Worm (Caenorhabditis elegans) whole organism, late embryonic: ENCODE data around the gene elo-1.

ENCODE experiments used
- C38D4.7 ChIP-seq: fragments of 200-800 bp; sonication (Bioruptor generic); optimal IDR thresholded peaks from 2 replicates; lab custom pipeline; 2018; ENCODE audit warnings: mild to moderate bottlenecking, missing genetic modification characterization, moderate library complexity, missing compliant biosample characterization
- F13H6.1 ChIP-seq: sonication (generic microtip); optimal IDR thresholded peaks from 2 replicates; lab custom pipeline; 2016; ENCODE audit warnings: missing genetic modification characterization, missing compliant biosample characterization
- K02D7.2 ChIP-seq: sonication (generic microtip); optimal IDR thresholded peaks from 2 replicates; lab custom pipeline; 2017; ENCODE audit warnings: mild to moderate bottlenecking, missing genetic modification characterization, missing compliant biosample characterization
- K09A11.1 ChIP-seq: sonication (generic microtip); optimal IDR thresholded peaks from 2 replicates; lab custom pipeline; 2017; ENCODE audit warnings: antibody characterized with exemption, mild to moderate bottlenecking, missing genetic modification characterization, missing compliant biosample characterization; ENCODE audit not compliant: insufficient read depth
- T23F11.4 ChIP-seq: fragments of 200-800 bp; sonication (Bioruptor generic); optimal IDR thresholded peaks from 2 replicates; lab custom pipeline; 2018; ENCODE audit warnings: mild to moderate bottlenecking, missing genetic modification characterization, missing compliant biosample characterization
- Y22D7AL.16 ChIP-seq: sonication (generic microtip); optimal IDR thresholded peaks from 2 replicates; lab custom pipeline; 2016; ENCODE audit warnings: missing genetic modification characterization, missing compliant biosample characterization
- ama-1 ChIP-seq: fragments of 150-350 bp; optimal IDR thresholded peaks from 2 replicates; lab custom pipeline; 2014
- ceh-14 ChIP-seq: sonication (generic microtip); optimal IDR thresholded peaks from 2 replicates; lab custom pipeline; 2016; ENCODE audit warnings: missing genotype, missing genetic modification characterization, missing compliant biosample characterization
- ceh-2 ChIP-seq: sonication (generic microtip); optimal IDR thresholded peaks from 2 replicates; lab custom pipeline; 2016; ENCODE audit warnings: missing genotype, missing genetic modification characterization, missing compliant biosample characterization
- ceh-22 ChIP-seq: sonication (generic microtip); optimal IDR thresholded peaks from 2 replicates; lab custom pipeline; 2017; ENCODE audit warnings: missing biosample characterization, missing genetic modification characterization
- ceh-24 ChIP-seq: sonication (generic microtip); optimal IDR thresholded peaks from 2 replicates; lab custom pipeline; 2016; ENCODE audit warnings: mild to moderate bottlenecking, missing genetic modification characterization, missing compliant biosample characterization
- ceh-45 ChIP-seq: fragments of 200-800 bp; sonication (Bioruptor generic); IDR thresholded peaks from 2 replicates; pipeline ENCODE4 v1.3.6; 2022; ENCODE audit warnings: missing genetic modification reagents, missing genetic modification characterization, missing compliant biosample characterization
- ceh-6 ChIP-seq: fragments of 200-800 bp; sonication (Bioruptor generic); optimal IDR thresholded peaks from 2 replicates; lab custom pipeline; 2018; ENCODE audit warnings: mild to moderate bottlenecking, missing genetic modification characterization, missing compliant biosample characterization
- ceh-9 ChIP-seq: sonication (generic microtip); optimal IDR thresholded peaks from 2 replicates; lab custom pipeline; 2016; ENCODE audit warnings: mild to moderate bottlenecking, missing genetic modification characterization, inconsistent platforms, missing compliant biosample characterization
- che-1 ChIP-seq: sonication (generic microtip); optimal IDR thresholded peaks from 2 replicates; lab custom pipeline; 2016; ENCODE audit warnings: mild to moderate bottlenecking, missing genetic modification characterization, missing compliant biosample characterization
- dve-1 ChIP-seq: sonication (generic microtip); optimal IDR thresholded peaks from 2 replicates; lab custom pipeline; 2017; ENCODE audit warnings: antibody characterized with exemption, mild to moderate bottlenecking, missing genetic modification characterization, missing compliant biosample characterization
- elt-4 ChIP-seq: sonication (generic microtip); optimal IDR thresholded peaks from 2 replicates; lab custom pipeline; 2016; ENCODE audit warnings: missing genetic modification characterization, missing compliant biosample characterization
- ets-4 ChIP-seq: sonication (generic microtip); optimal IDR thresholded peaks from 2 replicates; lab custom pipeline; 2016; ENCODE audit warnings: missing genetic modification characterization, missing compliant biosample characterization
- eyg-1 ChIP-seq: sonication (generic microtip); optimal IDR thresholded peaks from 2 replicates; lab custom pipeline; 2016; ENCODE audit warnings: missing genotype, missing genetic modification characterization, missing compliant biosample characterization
- fax-1 ChIP-seq: sonication (generic microtip); optimal IDR thresholded peaks from 2 replicates; lab custom pipeline; 2016; ENCODE audit warnings: missing genotype, missing genetic modification characterization, missing compliant biosample characterization
- gmeb-2 ChIP-seq: sonication (generic microtip); optimal IDR thresholded peaks from 2 replicates; lab custom pipeline; 2016; ENCODE audit warnings: missing genetic modification characterization, inconsistent platforms, missing compliant biosample characterization
- hlh-30 ChIP-seq: sonication (generic microtip); optimal IDR thresholded peaks from 2 replicates; lab custom pipeline; 2017; ENCODE audit warnings: antibody characterized with exemption, missing genetic modification characterization, missing compliant biosample characterization; ENCODE audit not compliant: insufficient read depth
- lim-6 ChIP-seq: sonication (generic microtip); optimal IDR thresholded peaks from 2 replicates; lab custom pipeline; 2016; ENCODE audit warnings: missing genetic modification characterization, missing compliant biosample characterization
- lin-11 ChIP-seq: fragments of 200-800 bp; sonication (Bioruptor generic); optimal IDR thresholded peaks from 2 replicates; lab custom pipeline; 2018; ENCODE audit warnings: mild to moderate bottlenecking, missing genetic modification characterization, missing compliant biosample characterization
- mec-3 ChIP-seq: sonication (generic microtip); optimal IDR thresholded peaks from 2 replicates; lab custom pipeline; 2016; ENCODE audit warnings: borderline replicate concordance, missing genetic modification characterization, missing compliant biosample characterization
- nfya-1 ChIP-seq: sonication (generic microtip); optimal IDR thresholded peaks from 2 replicates; lab custom pipeline; 2017; ENCODE audit warnings: missing genetic modification characterization, mild to moderate bottlenecking, missing compliant biosample characterization, antibody characterized with exemption, moderate library complexity
- nhr-232 ChIP-seq: sonication (generic microtip); optimal IDR thresholded peaks from 2 replicates; lab custom pipeline; 2016; ENCODE audit warnings: missing genetic modification characterization, missing compliant biosample characterization
- odd-2 ChIP-seq: sonication (generic microtip); optimal IDR thresholded peaks from 2 replicates; lab custom pipeline; 2017; ENCODE audit warnings: antibody characterized with exemption, mild to moderate bottlenecking, missing genetic modification characterization, missing compliant biosample characterization
- pha-4 ChIP-seq: fragments of 150-350 bp; optimal IDR thresholded peaks from 2 replicates; lab custom pipeline; 2018; ENCODE audit warnings: missing biosample characterization, missing genetic modification reagents, missing genetic modification characterization
- pqm-1 ChIP-seq: sonication (generic microtip); optimal IDR thresholded peaks from 2 replicates; lab custom pipeline; 2016; ENCODE audit warnings: missing genetic modification characterization, missing compliant biosample characterization
- pros-1 ChIP-seq: fragments of 150-350 bp; optimal IDR thresholded peaks from 2 replicates; lab custom pipeline; 2014; ENCODE audit warnings: missing biosample characterization, missing genetic modification reagents, missing genetic modification characterization
- ref-2 ChIP-seq: sonication (generic microtip); optimal IDR thresholded peaks from 2 replicates; lab custom pipeline; 2016; ENCODE audit warnings: missing genetic modification characterization, missing compliant biosample characterization
- rnt-1 ChIP-seq: sonication (generic microtip); optimal IDR thresholded peaks from 2 replicates; lab custom pipeline; 2016; ENCODE audit warnings: missing genetic modification characterization, missing compliant biosample characterization
- sdc-2 ChIP-seq: sonication (generic microtip); optimal IDR thresholded peaks from 2 replicates; lab custom pipeline; 2016; ENCODE audit warnings: missing genotype, missing genetic modification characterization, missing compliant biosample characterization
- sox-2 ChIP-seq: fragments of 200-800 bp; sonication (Bioruptor generic); IDR thresholded peaks from 2 replicates; pipeline ENCODE4 v1.3.6; 2022; ENCODE audit warnings: missing genetic modification reagents, missing genetic modification characterization, missing compliant biosample characterization
- ttx-3 ChIP-seq: sonication (generic microtip); optimal IDR thresholded peaks from 2 replicates; lab custom pipeline; 2016; ENCODE audit warnings: missing genetic modification reagents, missing genetic modification characterization, missing compliant biosample characterization
- unc-55 ChIP-seq: sonication (generic microtip); optimal IDR thresholded peaks from 2 replicates; lab custom pipeline; 2017; ENCODE audit warnings: missing biosample characterization, missing genetic modification reagents, missing genetic modification characterization
- ztf-16 ChIP-seq: sonication (generic microtip); optimal IDR thresholded peaks from 2 replicates; lab custom pipeline; 2017; ENCODE audit warnings: missing genetic modification characterization, missing compliant biosample characterization

Gene elo-1

ce11 chrIV:9511640-9512039 is 14.5 kb upstream of the elo-1 start:
- TF ChIP-seq fax-1 = no peak
- TF ChIP-seq dve-1 (tag; lab: Kevin White, UChicago) = no peak
- no peak for TF ChIP-seq unc-55 (GFP tag; lab: Kevin White, UChicago)
- TF ChIP-seq ttx-3 (tag; lab: Kevin White, UChicago) = no peak
- TF ChIP-seq lin-11 (tag; lab: Kevin White, UChicago) = no peak
- no peak for TF ChIP-seq ceh-2 (tag; lab: Kevin White, UChicago)

- no peak for TF ChIP-seq gmeb-2
- TF ChIP-seq ceh-9 = no peak
- TF ChIP-seq odd-2 = no peak
- no peak for TF ChIP-seq rnt-1 (tag; lab: Kevin White, UChicago)
- TF ChIP-seq ceh-14 (tag; lab: Kevin White, UChicago) = no peak
- no peak for TF ChIP-seq ets-4 (tag; lab: Kevin White, UChicago)
- TF ChIP-seq nfya-1 (tag; lab: Kevin White, UChicago) = no peak
- TF ChIP-seq pha-4 (tag; lab: Kevin White, UChicago) = no peak
- no peak for TF ChIP-seq ceh-24 (tag; lab: Kevin White, UChicago)
- TF ChIP-seq Y22D7AL.16 (tag; lab: Kevin White, UChicago) = no peak
- TF ChIP-seq pros-1 (tag; lab: Kevin White, UChicago) = no peak
- TF ChIP-seq ceh-6 (GFP tag; lab: Kevin White, UChicago) = no peak
- TF ChIP-seq C38D4.7 = no peak
- no peak for TF ChIP-seq K02D7.2 (tag; lab: Kevin White, UChicago)
- no peak for TF ChIP-seq ama-1 (lab: Kevin White, UChicago)
- no peak for TF ChIP-seq K09A11.1
- TF ChIP-seq ceh-22 (tag; lab: Kevin White, UChicago) = no peak
- no peak for TF ChIP-seq che-1 (tag; lab: Kevin White, UChicago)
- no peak for TF ChIP-seq eyg-1 (tag; lab: Kevin White, UChicago)
Measured at ce11 chrIV:9512836-9513235, 13.3 kb upstream of the elo-1 start, which contains the start of gene C33A12.3. Gene C33A12.3 (minus strand): TSS chrIV:9513002.

- TF ChIP-seq rnt-1 (tag; lab: Kevin White, UChicago) (peak; percentile 15), hlh-30 (tag; lab: Kevin White, UChicago) (peak; percentile 76), pqm-1 (tag; lab: Kevin White, UChicago) (no peak)
Measured at ce11 chrIV:9513360-9513777, 12.8 kb upstream of the elo-1 start.

ce11 chrIV:9514132-9514531 is 12.0 kb upstream of the elo-1 start:
- TF ChIP-seq ceh-45 = no peak
- no peak for TF ChIP-seq K09A11.1
- TF ChIP-seq F13H6.1 (tag; lab: Kevin White, UChicago) = no peak
- TF ChIP-seq sox-2 (GFP tag; lab: Robert Waterston, UW) = no peak
- no peak for TF ChIP-seq ref-2
- TF ChIP-seq Y22D7AL.16 (tag; lab: Kevin White, UChicago) = no peak
- no peak for TF ChIP-seq sdc-2
- TF ChIP-seq ztf-16 = no peak
- TF ChIP-seq pqm-1 (tag; lab: Kevin White, UChicago) = no peak
- no peak for TF ChIP-seq lim-6 (tag; lab: Kevin White, UChicago)
- TF ChIP-seq nhr-232 = no peak
- TF ChIP-seq mec-3 (tag; lab: Kevin White, UChicago) = no peak
- TF ChIP-seq lin-11 (tag; lab: Kevin White, UChicago) = no peak
- TF ChIP-seq pha-4 (tag; lab: Kevin White, UChicago) = no peak

- no peak for TF ChIP-seq T23F11.4 (GFP tag; lab: Kevin White, UChicago)
- no peak for TF ChIP-seq unc-55 (GFP tag; lab: Kevin White, UChicago)
- TF ChIP-seq fax-1 = no peak
- TF ChIP-seq elt-4 (tag; lab: Kevin White, UChicago) = no peak
- no peak for TF ChIP-seq ceh-45
- TF ChIP-seq ttx-3 (tag; lab: Kevin White, UChicago) = no peak
Measured at ce11 chrIV:9516831-9517230, 9.3 kb upstream of the elo-1 start, which contains the start of gene C33A12.19. Gene C33A12.19 (plus strand): TSS chrIV:9516999.
